Fruit fly (Drosophila melanogaster): ENCODE results near the gene CG13458.

CG13458 gene

DNA sequence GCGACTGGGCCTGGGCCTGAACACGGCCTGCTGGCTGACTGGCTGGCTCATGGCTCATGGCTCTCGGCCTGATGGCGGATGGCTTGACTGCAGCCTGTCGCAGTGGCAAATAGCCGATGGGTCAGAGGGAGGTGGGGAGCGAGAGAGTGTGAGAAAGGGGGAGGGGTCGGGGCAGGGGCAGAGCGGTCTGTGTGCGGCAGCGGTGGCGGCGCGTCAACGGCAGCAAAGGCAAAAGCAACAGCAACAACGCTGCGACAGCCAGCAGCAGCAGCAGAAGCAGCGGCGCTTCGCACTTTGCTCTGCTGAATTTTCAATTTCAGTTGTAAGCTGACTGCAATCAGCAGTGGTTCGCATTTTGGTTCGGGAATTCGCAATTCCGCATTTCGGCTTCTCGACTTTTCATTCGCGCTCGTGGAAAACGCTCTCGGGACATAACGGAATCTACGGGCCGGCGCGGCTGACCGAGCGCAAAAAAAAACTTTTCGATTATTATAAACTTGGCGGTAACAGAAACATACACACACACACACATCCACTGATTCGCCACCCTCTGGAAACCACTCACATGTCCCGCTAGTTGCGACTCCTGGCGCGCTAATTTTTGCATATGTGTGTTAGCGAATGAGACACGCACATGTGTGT, 7.7 kb upstream of the CG13458 start, which contains the start of gene CG45071:
CG45071 (plus strand) TSS at position 317 of the 642 bp plus-strand sequence.
- TF ChIP-seq Dll (optimal IDR thresholded peaks at IDR 0.05) (peak; percentile 48), psq (optimal IDR thresholded peaks at IDR 0.05) (no peak), CG8478 (optimal IDR thresholded peaks at IDR 0.05) (no peak)

DNA sequence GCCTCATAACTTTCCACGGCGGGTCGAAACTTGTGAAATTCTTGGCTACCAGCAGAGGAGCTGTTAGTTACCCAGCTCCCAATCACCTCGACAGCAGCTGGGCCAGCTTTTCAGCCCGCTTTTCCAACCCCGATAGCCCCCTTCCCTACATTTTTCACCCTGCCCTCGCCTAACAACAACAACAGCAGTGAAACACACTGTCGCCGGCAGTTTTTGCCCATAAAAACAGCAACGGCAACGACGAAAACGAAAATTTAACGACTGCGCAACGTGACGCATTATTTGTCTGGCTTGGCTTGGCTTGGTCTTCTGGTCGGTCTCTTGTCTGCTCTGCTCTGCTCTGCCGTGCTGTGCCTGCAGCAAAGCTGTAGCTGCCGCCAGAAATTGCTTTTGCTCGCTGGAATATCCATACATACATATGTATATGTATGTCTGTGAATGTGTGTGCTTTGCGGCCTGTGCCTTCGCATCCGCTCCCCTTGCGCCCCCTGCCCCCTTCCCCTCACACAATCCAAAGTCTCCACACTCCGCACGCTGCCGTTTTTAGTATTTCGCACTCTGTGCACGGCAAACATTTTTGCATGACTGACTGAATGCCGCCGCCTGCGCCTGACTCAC, 6.1 kb upstream of the CG13458 start:
- peak in 1 of 2 experiments; percentile 39 for TF ChIP-seq EcR (GFP tag; optimal IDR thresholded peaks at IDR 0.05)
- TF ChIP-seq CG8478 (optimal IDR thresholded peaks at IDR 0.05) = no peak
- TF ChIP-seq Dll (optimal IDR thresholded peaks at IDR 0.05) = peak; percentile 52
- no peak for TF ChIP-seq psq (optimal IDR thresholded peaks at IDR 0.05)

DNA sequence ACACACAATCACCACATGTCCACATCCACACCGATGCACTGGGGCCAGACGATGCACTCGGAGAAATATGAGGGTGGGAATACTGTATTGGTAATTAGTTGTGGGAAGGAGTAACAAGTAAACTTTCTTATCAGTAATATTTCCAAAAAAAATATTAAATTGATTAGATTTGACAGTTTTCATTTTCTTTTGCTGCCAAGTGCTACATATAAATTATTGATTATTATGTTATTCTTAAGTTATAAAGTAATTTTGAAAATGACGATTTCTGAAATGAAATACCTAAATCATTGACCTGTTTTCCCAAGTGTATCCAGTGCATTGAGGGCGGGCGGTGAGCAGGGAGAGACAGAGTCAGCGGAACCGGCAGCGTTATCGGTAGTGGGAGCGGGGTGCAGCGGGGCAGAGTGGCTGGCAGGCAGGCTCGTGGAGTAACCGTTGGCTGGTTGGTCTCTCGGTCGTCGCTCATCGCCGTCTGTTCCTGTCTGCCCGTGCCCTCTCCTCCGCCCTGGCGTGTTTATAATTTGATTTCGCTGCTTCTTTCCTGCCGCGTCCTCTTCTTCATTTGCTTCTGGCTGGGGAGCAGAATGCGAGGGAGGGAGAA, 5.5 kb upstream of the CG13458 start:
- peak; percentile 53 for TF ChIP-seq pan (optimal IDR thresholded peaks at IDR 0.05)
- TF ChIP-seq psq (optimal IDR thresholded peaks at IDR 0.05) = no peak

DNA sequence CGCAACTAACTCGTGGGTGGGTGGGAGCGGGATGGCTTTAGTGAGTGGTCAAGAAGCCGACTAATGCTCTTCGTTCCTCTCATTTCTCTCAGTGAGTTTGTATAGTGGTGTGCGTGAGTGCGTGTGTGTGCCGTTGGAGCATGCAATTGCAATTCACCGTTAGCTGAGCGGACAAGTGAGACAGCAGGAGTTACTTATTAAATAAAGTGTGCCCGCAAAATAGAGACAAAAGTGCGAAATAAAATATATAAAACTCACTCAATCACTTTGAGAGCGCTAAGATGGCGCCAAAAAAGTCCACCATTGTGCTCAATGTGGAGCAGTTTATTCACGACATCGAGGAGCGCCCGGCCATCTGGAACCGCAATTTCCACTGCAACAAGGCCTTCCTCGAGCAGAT, 4.8 kb upstream of the CG13458 start:
- no peak for TF ChIP-seq EcR (GFP tag; optimal IDR thresholded peaks at IDR 0.05)
- no peak for TF ChIP-seq psq (optimal IDR thresholded peaks at IDR 0.05)
- no peak for TF ChIP-seq usp (GFP tag; optimal IDR thresholded peaks at IDR 0.05)
- TF ChIP-seq pan (optimal IDR thresholded peaks at IDR 0.05) = no peak
- TF ChIP-seq Dll (optimal IDR thresholded peaks at IDR 0.05) = no peak
- TF ChIP-seq CG8478 (optimal IDR thresholded peaks at IDR 0.05) = no peak

DNA sequence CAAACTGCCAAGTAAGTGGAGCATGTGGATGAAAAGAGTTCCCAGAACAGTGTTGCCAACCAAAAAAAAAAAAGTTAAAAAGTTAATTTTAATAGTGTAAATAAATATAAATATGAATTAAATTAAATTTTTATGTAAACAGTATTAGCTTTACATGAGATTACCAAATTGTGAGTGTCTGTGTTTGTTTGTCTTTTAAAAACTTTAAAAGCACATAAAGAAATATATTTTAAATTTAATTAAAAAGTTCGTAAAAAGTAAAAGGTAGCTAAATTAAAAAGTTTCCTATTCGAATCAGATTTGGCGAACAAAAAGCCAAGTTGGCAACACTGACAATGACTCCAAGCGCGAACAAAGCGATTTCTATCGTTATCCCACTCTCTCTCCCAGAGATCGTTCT, 4.4 kb upstream of the CG13458 start:
- TF ChIP-seq usp (GFP tag; optimal IDR thresholded peaks at IDR 0.05) = no peak

DNA sequence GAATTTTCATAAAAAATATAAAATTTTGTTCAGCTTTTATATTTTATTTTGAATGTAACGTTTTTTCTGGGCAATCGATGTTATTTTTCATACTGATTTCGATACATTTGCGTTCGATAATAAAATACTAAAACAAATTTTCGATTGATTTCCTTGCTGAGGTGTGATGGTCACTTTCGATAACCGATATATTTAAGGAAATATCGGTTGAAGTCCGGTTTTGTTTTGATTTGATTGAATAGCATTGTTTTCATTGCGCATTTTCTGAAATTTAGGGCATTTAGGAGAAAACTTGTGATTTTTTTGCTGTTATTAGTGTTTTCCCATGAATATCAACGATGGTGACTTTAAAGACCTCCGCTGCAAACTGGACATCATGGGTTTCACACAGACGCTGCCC, 3.2 kb downstream of the CG13458 start, which contains the start of gene Cep135:
Cep135 (plus strand) TSS at position 202 of the 400 bp plus-strand sequence.
- no peak for TF ChIP-seq Dll (optimal IDR thresholded peaks at IDR 0.05)
- no peak for TF ChIP-seq CG8478 (optimal IDR thresholded peaks at IDR 0.05)
- no peak for TF ChIP-seq usp (GFP tag; optimal IDR thresholded peaks at IDR 0.05)
- TF ChIP-seq pan (optimal IDR thresholded peaks at IDR 0.05) = no peak
- no peak for TF ChIP-seq psq (optimal IDR thresholded peaks at IDR 0.05)
- TF ChIP-seq EcR (GFP tag; optimal IDR thresholded peaks at IDR 0.05) = no peak

DNA sequence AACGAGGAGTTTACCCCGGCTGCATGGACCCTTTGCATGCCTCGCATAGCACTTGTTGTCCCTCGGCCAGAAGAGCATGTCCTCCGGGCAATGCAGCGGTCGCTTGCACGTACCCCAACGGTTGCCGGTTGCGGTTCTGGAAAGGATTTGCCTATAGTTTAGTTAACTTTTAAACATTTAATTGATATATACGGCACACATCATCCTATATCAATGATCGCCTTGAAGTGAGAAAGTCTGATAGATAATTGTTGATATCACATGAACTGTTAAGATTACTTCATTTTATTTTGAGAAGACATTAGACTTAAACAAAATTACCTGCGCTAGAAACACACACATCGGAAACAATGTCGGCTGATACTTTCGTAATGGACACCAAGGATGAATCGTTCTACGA, 7.9 kb downstream of the CG13458 start, which contains the start of gene CG32847:
CG32847 (plus strand) TSS at position 301 of the 400 bp plus-strand sequence.
- TF ChIP-seq EcR (GFP tag; optimal IDR thresholded peaks at IDR 0.05) (no peak), Dll (optimal IDR thresholded peaks at IDR 0.05) (no peak), usp (GFP tag; optimal IDR thresholded peaks at IDR 0.05) (no peak), CG8478 (optimal IDR thresholded peaks at IDR 0.05) (no peak), psq (optimal IDR thresholded peaks at IDR 0.05) (no peak), pan (optimal IDR thresholded peaks at IDR 0.05) (no peak)

DNA sequence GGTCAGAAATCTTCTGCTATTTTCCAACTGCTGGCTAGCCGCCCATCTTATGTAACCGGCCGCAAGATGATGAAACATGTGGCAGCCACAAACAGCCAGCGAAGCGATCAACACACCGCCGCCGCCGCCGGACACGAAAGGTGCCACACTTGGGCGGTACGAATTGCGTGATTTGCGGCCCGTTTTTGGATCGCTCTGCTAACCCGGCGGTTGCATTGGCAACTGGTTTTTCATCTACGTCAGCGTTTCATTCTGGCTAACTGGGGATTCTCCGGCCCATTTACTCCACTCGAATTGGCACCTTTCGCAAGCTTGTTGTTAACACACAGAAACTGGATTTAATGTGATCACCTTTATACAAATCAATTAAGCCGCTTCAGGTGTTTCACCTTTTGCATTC, 10.4 kb downstream of the CG13458 start:
- no peak for TF ChIP-seq usp (GFP tag; optimal IDR thresholded peaks at IDR 0.05)
- TF ChIP-seq CG8478 (optimal IDR thresholded peaks at IDR 0.05) = no peak
- no peak for TF ChIP-seq EcR (GFP tag; optimal IDR thresholded peaks at IDR 0.05)
- no peak for TF ChIP-seq pan (optimal IDR thresholded peaks at IDR 0.05)
- no peak for TF ChIP-seq Dll (optimal IDR thresholded peaks at IDR 0.05)
- TF ChIP-seq psq (optimal IDR thresholded peaks at IDR 0.05) = no peak

DNA sequence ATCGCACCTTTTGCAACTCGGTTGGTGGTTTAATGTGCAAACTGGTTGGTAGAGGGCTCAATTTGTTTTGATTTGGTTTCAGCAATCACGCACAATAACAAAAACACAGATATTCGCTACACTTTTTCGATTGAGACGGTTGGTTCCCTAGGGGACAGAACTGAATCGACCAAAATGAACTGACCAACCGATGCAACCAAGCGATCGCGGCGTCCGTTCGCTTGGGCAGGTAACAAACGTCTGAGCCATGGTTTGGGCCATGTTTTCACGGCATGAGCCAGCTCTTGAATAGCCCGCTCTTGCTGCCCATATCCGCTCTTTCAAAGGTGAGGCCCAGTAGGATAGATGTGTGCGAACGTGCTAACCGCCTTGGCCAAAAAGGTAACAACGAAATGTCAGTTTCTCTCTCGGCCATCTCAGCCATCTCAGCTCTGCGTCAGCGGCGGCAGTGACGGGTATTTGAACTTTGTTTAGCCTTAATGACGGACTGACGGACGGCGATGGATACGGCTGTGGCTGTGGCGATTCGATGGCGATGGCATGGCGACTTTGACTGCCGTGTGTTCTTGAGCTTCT, 11.8 kb downstream of the CG13458 start, which contains the start of gene CG16959:
CG16959 (minus strand) TSS at position 245 of the 576 bp plus-strand sequence.
- TF ChIP-seq psq (optimal IDR thresholded peaks at IDR 0.05) (no peak), Dll (optimal IDR thresholded peaks at IDR 0.05) (no peak), CG8478 (optimal IDR thresholded peaks at IDR 0.05) (no peak), EcR (GFP tag; optimal IDR thresholded peaks at IDR 0.05) (peak in 1 of 2 experiments; percentile 49)

DNA sequence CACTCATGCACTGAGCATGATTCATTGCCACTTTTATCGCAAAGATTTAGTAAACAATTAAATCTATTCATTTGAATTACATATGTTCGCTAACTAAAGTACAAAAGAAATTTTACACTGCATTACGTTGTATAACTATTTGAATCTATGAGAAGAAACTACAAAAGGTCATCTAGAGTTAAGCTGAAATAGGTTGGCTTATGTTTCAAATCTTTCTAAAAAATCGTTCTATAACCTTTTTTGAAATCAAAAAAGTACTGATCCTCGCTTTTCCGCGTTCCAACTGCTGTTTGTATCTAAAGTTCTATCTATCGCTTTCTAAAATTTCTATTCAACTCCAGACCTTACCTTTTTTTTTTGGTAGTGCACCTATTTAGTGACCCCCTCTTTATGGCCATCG, 12.4 kb downstream of the CG13458 start:
- no peak for TF ChIP-seq pan (optimal IDR thresholded peaks at IDR 0.05)
- no peak for TF ChIP-seq CG8478 (optimal IDR thresholded peaks at IDR 0.05)
- TF ChIP-seq EcR (GFP tag; optimal IDR thresholded peaks at IDR 0.05) = no peak
- no peak for TF ChIP-seq Dll (optimal IDR thresholded peaks at IDR 0.05)
- TF ChIP-seq psq (optimal IDR thresholded peaks at IDR 0.05) = no peak
- no peak for TF ChIP-seq usp (GFP tag; optimal IDR thresholded peaks at IDR 0.05)

DNA sequence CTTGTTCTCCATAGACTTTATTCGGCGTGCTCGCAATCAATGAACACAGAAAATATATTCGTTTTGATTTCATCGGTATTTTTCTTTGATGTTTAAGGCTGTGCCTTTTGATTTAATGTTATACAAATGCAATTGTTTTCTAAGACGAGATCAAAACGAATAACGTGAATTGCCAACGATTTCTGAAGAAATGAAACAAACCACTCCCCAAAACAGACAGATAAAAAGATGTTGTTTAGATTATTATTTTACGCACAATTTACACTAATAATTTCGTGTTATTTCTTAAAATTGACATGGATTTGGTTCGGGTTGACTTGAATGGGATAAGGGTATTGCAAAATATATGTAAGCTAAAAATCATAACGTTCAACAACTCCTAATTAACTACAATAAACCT, 17.9 kb downstream of the CG13458 start, which contains the start of gene CG13457:
CG13457 (minus strand) TSS at position 101 of the 400 bp plus-strand sequence.
- TF ChIP-seq EcR (GFP tag; optimal IDR thresholded peaks at IDR 0.05) (no peak), Dll (optimal IDR thresholded peaks at IDR 0.05) (no peak), usp (GFP tag; optimal IDR thresholded peaks at IDR 0.05) (no peak), CG8478 (optimal IDR thresholded peaks at IDR 0.05) (no peak), psq (optimal IDR thresholded peaks at IDR 0.05) (no peak), pan (optimal IDR thresholded peaks at IDR 0.05) (no peak)
